Worm (Caenorhabditis elegans): ENCODE results near the gene nspa-8.
A peak's percentile ranks its signal among the peaks of the same experiment; 100 is the strongest.

nspa-8 gene

DNA sequence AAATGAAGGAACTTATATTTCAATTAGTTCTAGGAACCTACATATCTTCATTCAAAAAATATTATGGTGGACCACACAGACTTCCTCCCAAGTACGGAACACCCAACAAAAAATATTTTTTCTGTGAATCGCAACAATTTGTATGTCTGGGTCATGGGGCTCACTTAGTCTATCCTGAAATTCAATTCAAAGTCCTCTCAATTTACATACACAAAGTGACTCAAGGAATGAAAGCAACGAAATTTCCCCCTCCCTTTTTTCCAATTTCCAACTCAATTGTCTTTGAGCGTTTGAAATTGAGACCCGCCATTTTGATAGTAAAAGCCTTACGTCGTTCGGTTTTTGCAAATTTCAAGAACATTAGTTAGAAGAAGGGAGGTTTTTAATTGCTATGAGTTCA is 32.5 kb upstream of the nspa-8 start:
- peak; percentile 21 for TF ChIP-seq fkh-10 (GFP tag; optimal IDR thresholded peaks at IDR 0.05)
- TF ChIP-seq ceh-32 (tag; optimal IDR thresholded peaks at IDR 0.05; ENCODE audit: poor library complexity) = no peak

DNA sequence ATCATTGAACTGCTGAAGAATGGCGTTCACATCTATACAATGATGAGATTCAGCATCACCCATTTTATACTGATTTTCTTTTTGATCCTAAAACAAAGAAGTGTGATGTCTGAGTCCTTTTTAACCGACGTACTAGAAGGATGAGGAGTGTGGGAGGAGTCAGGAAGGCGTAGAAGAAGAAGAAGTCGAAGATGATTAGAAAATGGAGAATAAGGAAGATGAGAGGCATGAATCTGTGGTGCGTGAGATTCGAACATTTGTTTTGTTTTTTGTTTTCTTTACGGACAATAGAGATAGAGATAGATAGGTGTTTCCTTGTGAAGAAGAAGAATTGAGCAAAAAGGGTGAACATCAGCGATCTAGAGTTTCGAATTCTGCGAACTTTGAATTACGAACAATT is 31.7 kb upstream of the nspa-8 start, which contains the start of gene npr-13:
Gene npr-13 (minus strand): TSS at position 101 of the 400 bp plus-strand sequence.
- TF ChIP-seq tra-1 (GFP tag; IDR thresholded peaks at IDR 0.05) = no peak
- no peak for TF ChIP-seq nhr-10 (tag; optimal IDR thresholded peaks at IDR 0.05)
- TF ChIP-seq lsy-2 (tag; optimal IDR thresholded peaks at IDR 0.05) = no peak
- TF ChIP-seq zag-1 (tag; optimal IDR thresholded peaks at IDR 0.05) = no peak
- no peak for TF ChIP-seq set-16 (GFP tag; IDR thresholded peaks at IDR 0.05)
- no peak for TF ChIP-seq sdz-12 (GFP tag; optimal IDR thresholded peaks at IDR 0.05)
- TF ChIP-seq cey-2 (tag; optimal IDR thresholded peaks at IDR 0.05; ENCODE audit: borderline replicate concordance, insufficient read depth) = no peak
- TF ChIP-seq Y75B8A.6 (GFP tag; IDR thresholded peaks at IDR 0.05) = no peak
- TF ChIP-seq attf-4 (tag; optimal IDR thresholded peaks at IDR 0.05) = no peak
- no peak for TF ChIP-seq lin-1 (GFP tag; IDR thresholded peaks at IDR 0.05)
- TF ChIP-seq T20F7.1 (GFP tag; optimal IDR thresholded peaks at IDR 0.05) = no peak
- TF ChIP-seq zfp-2 (tag; optimal IDR thresholded peaks at IDR 0.05) = no peak

DNA sequence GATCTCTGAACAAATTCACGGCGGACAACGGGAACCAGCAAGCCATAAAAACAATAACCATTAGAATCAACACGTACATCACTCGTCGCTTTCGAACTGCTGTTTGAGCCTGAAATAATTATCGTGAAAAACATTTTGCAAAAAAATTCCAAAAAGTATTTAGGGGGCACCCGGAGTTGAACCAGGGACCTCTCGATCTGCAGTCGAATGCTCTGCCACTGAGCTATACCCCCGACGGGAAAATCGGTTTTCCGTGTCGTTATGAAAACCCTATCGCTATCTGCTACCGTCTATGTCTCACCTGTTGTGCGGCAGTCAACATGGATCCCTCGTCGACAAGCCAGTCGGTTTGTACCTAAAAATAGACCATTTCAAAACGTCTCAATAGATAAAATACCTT is 28.8 kb upstream of the nspa-8 start:
- TF ChIP-seq tag-97 (GFP tag; IDR thresholded peaks at IDR 0.05) (no peak), cey-2 (tag; optimal IDR thresholded peaks at IDR 0.05; ENCODE audit: borderline replicate concordance, insufficient read depth) (no peak), duxl-1 (tag; optimal IDR thresholded peaks at IDR 0.05; ENCODE audit: poor library complexity) (peak; percentile 48), unc-130 (GFP tag; optimal IDR thresholded peaks at IDR 0.05) (no peak), nhr-6 (tag; optimal IDR thresholded peaks at IDR 0.05) (no peak), ces-1 (GFP tag; optimal IDR thresholded peaks at IDR 0.05) (no peak), spr-3 (GFP tag; optimal IDR thresholded peaks at IDR 0.05) (peak; percentile 35), nhr-77 (tag; optimal IDR thresholded peaks at IDR 0.05) (peak; percentile 6), rbr-2 (tag; optimal IDR thresholded peaks at IDR 0.05) (peak; percentile 31), ztf-11 (tag; optimal IDR thresholded peaks at IDR 0.05) (no peak), hmg-1.1 (GFP tag; IDR thresholded peaks at IDR 0.05) (peak; percentile 58; the same call in 1 of the 2 replicates), jun-1 (tag; optimal IDR thresholded peaks at IDR 0.05) (no peak), mep-1 (tag; optimal IDR thresholded peaks at IDR 0.05) (no peak), mes-2 (tag; optimal IDR thresholded peaks at IDR 0.05; ENCODE audit: poor library complexity, severe bottlenecking) (no peak), zfp-3 (GFP tag; conservative IDR thresholded peaks at IDR 0.05) (no peak), nhr-76 (tag; optimal IDR thresholded peaks at IDR 0.05) (no peak), zag-1 (tag; optimal IDR thresholded peaks at IDR 0.05) (no peak), Y105C5A.15 (GFP tag; IDR thresholded peaks at IDR 0.05) (no peak), lin-38 (GFP tag; IDR thresholded peaks at IDR 0.05) (no peak), zfp-2 (tag; optimal IDR thresholded peaks at IDR 0.05) (no peak), php-3 (GFP tag; IDR thresholded peaks at IDR 0.05) (no peak), attf-4 (tag; optimal IDR thresholded peaks at IDR 0.05) (no peak), ctbp-1 (GFP tag; IDR thresholded peaks at IDR 0.05) (peak; percentile 59; the same call in 1 of the 2 replicates), daf-16 (GFP tag; optimal IDR thresholded peaks at IDR 0.05) (peak in 1 of 2 experiments; percentile 37), daf-16 (tag; optimal IDR thresholded peaks at IDR 0.05) (peak; percentile 66), lim-7 (GFP tag; IDR thresholded peaks at IDR 0.05) (peak; percentile 61), fos-1 (tag; optimal IDR thresholded peaks at IDR 0.05) (no peak), mdl-1 (tag; optimal IDR thresholded peaks at IDR 0.05) (no peak), ceh-28 (tag; optimal IDR thresholded peaks at IDR 0.05) (no peak), ceh-20 (GFP tag; IDR thresholded peaks at IDR 0.05) (0 out of 2 replicates have a peak, but pooled peaks have one; percentile 58), tra-1 (GFP tag; IDR thresholded peaks at IDR 0.05) (0 out of 2 replicates have a peak, but pooled peaks have one; percentile 22), mxl-2 (GFP tag; conservative IDR thresholded peaks at IDR 0.05) (0 out of 2 replicates have a peak, but pooled peaks have one; percentile 32), lsy-2 (tag; optimal IDR thresholded peaks at IDR 0.05) (no peak), saeg-2 (GFP tag; IDR thresholded peaks at IDR 0.05) (no peak), daf-19 (GFP tag; conservative IDR thresholded peaks at IDR 0.05) (peak; percentile 55; the same call in 1 of the 2 replicates), egl-27 (tag; optimal IDR thresholded peaks at IDR 0.05) (no peak), T26A8.4 (GFP tag; IDR thresholded peaks at IDR 0.05) (no peak), nhr-28 (tag; optimal IDR thresholded peaks at IDR 0.05) (peak; percentile 8), set-16 (GFP tag; IDR thresholded peaks at IDR 0.05) (no peak; the same call in 1 of the 2 replicates), ceh-44 (GFP tag; IDR thresholded peaks at IDR 0.05) (no peak)
